Fruit fly (Drosophila melanogaster) whole organism, embryonic: Measurements from ENCODE around the gene CG14452.
A peak's percentile ranks its signal among the peaks of the same experiment; 100 is the strongest.

ENCODE experiments used
- Ada2b ChIP-seq: fragments of 200-800 bp; sonication (Bioruptor generic); IDR thresholded peaks from 2 replicates; pipeline ENCODE4 v1.3.6; 2022; ENCODE audit warnings: missing biosample characterization, missing genetic modification characterization
- Adf1 ChIP-seq: fragments of 200-800 bp; sonication (Bioruptor generic); IDR thresholded peaks from 2 replicates; pipeline ENCODE4 v1.3.6; 2022; ENCODE audit warnings: missing biosample characterization, missing genetic modification characterization
- Bgb ChIP-seq: fragments of 200-800 bp; sonication (Bioruptor generic); IDR thresholded peaks from 2 replicates; pipeline ENCODE4 v1.3.6; 2022; ENCODE audit warnings: missing biosample characterization, missing genetic modification characterization; ENCODE audit not compliant: partially characterized antibody
- Blimp-1 ChIP-seq: fragments of 200-800 bp; sonication (Bioruptor generic); optimal IDR thresholded peaks from 3 replicates; lab custom pipeline; 2018; ENCODE audit warnings: missing biosample characterization, missing genetic modification characterization, mild to moderate bottlenecking, moderate library complexity, missing genetic modification reagents
- Bteb2 ChIP-seq: fragments of 200-800 bp; sonication (Bioruptor generic); optimal IDR thresholded peaks from 2 replicates; lab custom pipeline; 2016; ENCODE audit warnings: missing biosample characterization, missing genetic modification characterization
- C15 ChIP-seq: fragments of 200-800 bp; sonication (Bioruptor generic); IDR thresholded peaks from 3 replicates; pipeline ENCODE4 v1.3.6; 2022; ENCODE audit warnings: missing biosample characterization, missing genetic modification characterization
- CG10209 ChIP-seq: fragments of 200-800 bp; sonication (Bioruptor generic); optimal IDR thresholded peaks from 3 replicates; lab custom pipeline; 2017; ENCODE audit warnings: missing biosample characterization, mild to moderate bottlenecking, missing genetic modification characterization, missing genetic modification reagents
- CG10431 ChIP-seq: fragments of 200-800 bp; sonication (Bioruptor generic); optimal IDR thresholded peaks from 3 replicates; lab custom pipeline; 2018; ENCODE audit warnings: missing biosample characterization, mild to moderate bottlenecking, missing genetic modification characterization
- CG10654 ChIP-seq: fragments of 200-800 bp; sonication (Bioruptor generic); optimal IDR thresholded peaks from 2 replicates; lab custom pipeline; 2016; ENCODE audit warnings: missing biosample characterization, missing genetic modification characterization
- CG11398 ChIP-seq: fragments of 200-800 bp; sonication (Bioruptor generic); optimal IDR thresholded peaks from 2 replicates; lab custom pipeline; 2016; ENCODE audit warnings: missing biosample characterization, missing genetic modification characterization
- CG11456 ChIP-seq: fragments of 200-800 bp; sonication (Bioruptor generic); IDR thresholded peaks from 3 replicates; pipeline ENCODE4 v1.3.6; 2022; ENCODE audit warnings: missing biosample characterization, missing genetic modification characterization
- CG15011 ChIP-seq: fragments of 200-800 bp; sonication (Bioruptor generic); optimal IDR thresholded peaks from 3 replicates; lab custom pipeline; 2018; ENCODE audit warnings: missing biosample characterization, mild to moderate bottlenecking, missing genetic modification characterization
- CG15073 ChIP-seq: fragments of 200-800 bp; sonication (Bioruptor generic); optimal IDR thresholded peaks from 2 replicates; lab custom pipeline; 2016; ENCODE audit warnings: missing biosample characterization, missing genetic modification characterization
- CG15514 ChIP-seq: fragments of 200-800 bp; sonication (Bioruptor generic); optimal IDR thresholded peaks from 3 replicates; lab custom pipeline; 2017; ENCODE audit warnings: missing biosample characterization, missing genetic modification characterization, mild to moderate bottlenecking, moderate library complexity, missing genetic modification reagents
- CG1603 ChIP-seq: fragments of 200-800 bp; sonication (Bioruptor generic); optimal IDR thresholded peaks from 2 replicates; lab custom pipeline; 2019; ENCODE audit warnings: missing biosample characterization, mild to moderate bottlenecking, missing genetic modification characterization, moderate library complexity
- CG18011 ChIP-seq: fragments of 200-800 bp; sonication (Bioruptor generic); optimal IDR thresholded peaks from 2 replicates; lab custom pipeline; 2017; ENCODE audit warnings: missing biosample characterization, missing genetic modification characterization, mild to moderate bottlenecking, moderate library complexity, missing genotype
- CG2678 ChIP-seq: fragments of 200-800 bp; sonication (Bioruptor generic); optimal IDR thresholded peaks from 3 replicates; lab custom pipeline; 2019; ENCODE audit warnings: missing biosample characterization, mild to moderate bottlenecking, missing genetic modification characterization, moderate library complexity
- CG34376 ChIP-seq: fragments of 200-800 bp; sonication (Bioruptor generic); optimal IDR thresholded peaks from 2 replicates; lab custom pipeline; 2018; ENCODE audit warnings: missing biosample characterization, mild to moderate bottlenecking, missing genetic modification characterization
- CG3995 ChIP-seq: fragments of 200-800 bp; sonication (Bioruptor generic); optimal IDR thresholded peaks from 3 replicates; lab custom pipeline; 2016; ENCODE audit warnings: missing biosample characterization, missing genetic modification characterization
- CG43689 ChIP-seq: fragments of 200-800 bp; sonication (Bioruptor generic); IDR thresholded peaks from 2 replicates; pipeline ENCODE4 v1.3.6; 2022; ENCODE audit warnings: missing biosample characterization, missing genetic modification characterization
- CG6813 ChIP-seq: fragments of 200-800 bp; sonication (Bioruptor generic); optimal IDR thresholded peaks from 2 replicates; lab custom pipeline; 2017; ENCODE audit warnings: missing biosample characterization, missing genetic modification characterization, mild to moderate bottlenecking, moderate library complexity, missing genetic modification reagents
- CG9932 ChIP-seq: fragments of 200-800 bp; sonication (Bioruptor generic); IDR thresholded peaks from 2 replicates; pipeline ENCODE4 v1.3.6; 2022; ENCODE audit warnings: missing biosample characterization, missing genetic modification characterization
- Chrac-16 ChIP-seq: fragments of 200-800 bp; sonication (Bioruptor generic); optimal IDR thresholded peaks from 3 replicates; lab custom pipeline; 2016; ENCODE audit warnings: missing biosample characterization, missing genetic modification characterization
- Dp ChIP-seq: fragments of 200-800 bp; sonication (Bioruptor generic); optimal IDR thresholded peaks from 2 replicates; lab custom pipeline; 2018; ENCODE audit warnings: missing biosample characterization, mild to moderate bottlenecking, missing genetic modification characterization, moderate library complexity
- HLH3B ChIP-seq: fragments of 200-800 bp; sonication (Bioruptor generic); IDR thresholded peaks from 2 replicates; pipeline ENCODE4 v1.3.6; 2022; ENCODE audit warnings: missing biosample characterization, missing genetic modification characterization
- HLH54F ChIP-seq: fragments of 200-800 bp; sonication (Bioruptor generic); optimal IDR thresholded peaks from 3 replicates; lab custom pipeline; 2016; ENCODE audit warnings: missing biosample characterization, missing genetic modification characterization
- Hey ChIP-seq: fragments of 200-800 bp; sonication (Bioruptor generic); optimal IDR thresholded peaks from 3 replicates; lab custom pipeline; 2018; ENCODE audit warnings: missing biosample characterization, mild to moderate bottlenecking, missing genetic modification characterization
- HmgZ ChIP-seq: fragments of 200-800 bp; sonication (Bioruptor generic); optimal IDR thresholded peaks from 2 replicates; lab custom pipeline; 2018; ENCODE audit warnings: missing biosample characterization, mild to moderate bottlenecking, missing genetic modification characterization
- Hr39 ChIP-seq: fragments of >200 bp; optimal IDR thresholded peaks from 2 replicates; lab custom pipeline; 2017
- Lpt ChIP-seq: fragments of >200 bp; optimal IDR thresholded peaks from 2 replicates; lab custom pipeline; 2018; ENCODE audit warnings: missing biosample characterization, missing genetic modification characterization
- Sox100B ChIP-seq: fragments of 200-800 bp; sonication (Bioruptor generic); optimal IDR thresholded peaks from 3 replicates; lab custom pipeline; 2018; ENCODE audit warnings: missing biosample characterization, mild to moderate bottlenecking, missing genetic modification characterization
- Sox102F ChIP-seq: fragments of 200-800 bp; sonication (Bioruptor generic); optimal IDR thresholded peaks from 2 replicates; lab custom pipeline; 2018; ENCODE audit warnings: missing biosample characterization, mild to moderate bottlenecking, missing genetic modification characterization, moderate library complexity
- Ssrp ChIP-seq: fragments of 200-800 bp; sonication (Bioruptor generic); optimal IDR thresholded peaks from 2 replicates; lab custom pipeline; 2018; ENCODE audit warnings: missing biosample characterization, mild to moderate bottlenecking, missing genetic modification characterization, moderate library complexity
- ac ChIP-seq: fragments of 200-800 bp; sonication (Bioruptor generic); optimal IDR thresholded peaks from 3 replicates; lab custom pipeline; 2017; ENCODE audit warnings: missing biosample characterization, mild to moderate bottlenecking, missing genetic modification characterization
- crp ChIP-seq, 2 experiments: fragments of 200-800 bp; sonication (Bioruptor generic); optimal IDR thresholded peaks; 2 replicates in 1 of 2; 3 replicates in 1 of 2; lab custom pipeline; 2017; ENCODE audit warnings: missing biosample characterization in 2 of 2, missing genetic modification characterization in 2 of 2, mild to moderate bottlenecking in 1 of 2, moderate library complexity in 1 of 2
- danr ChIP-seq: fragments of 200-800 bp; sonication (Bioruptor generic); IDR thresholded peaks from 2 replicates; pipeline ENCODE4 v1.3.6; 2022; ENCODE audit warnings: missing biosample characterization, missing genetic modification characterization
- eyg ChIP-seq: fragments of 200-800 bp; sonication (Bioruptor generic); optimal IDR thresholded peaks from 3 replicates; lab custom pipeline; 2016; ENCODE audit warnings: missing biosample characterization, missing genetic modification characterization
- gce ChIP-seq: fragments of 200-800 bp; sonication (Bioruptor generic); IDR thresholded peaks from 3 replicates; pipeline ENCODE4 v1.3.6; 2022; ENCODE audit warnings: missing biosample characterization, missing genetic modification characterization
- insv ChIP-seq, 2 experiments: fragments of 200-800 bp; sonication (Bioruptor generic); optimal IDR thresholded peaks; 3 replicates each; lab custom pipeline; 2016 to 2018; ENCODE audit warnings: missing biosample characterization in 2 of 2, missing genetic modification characterization in 2 of 2
- jumu ChIP-seq: fragments of 200-800 bp; sonication (Bioruptor generic); optimal IDR thresholded peaks from 3 replicates; lab custom pipeline; 2016; ENCODE audit warnings: missing biosample characterization, missing genetic modification characterization
- lilli ChIP-seq: fragments of 200-800 bp; sonication (Bioruptor generic); optimal IDR thresholded peaks from 3 replicates; lab custom pipeline; 2016; ENCODE audit warnings: missing biosample characterization, missing genetic modification characterization
- pnt ChIP-seq: fragments of 200-800 bp; sonication (Bioruptor generic); optimal IDR thresholded peaks from 3 replicates; lab custom pipeline; 2016; ENCODE audit warnings: missing biosample characterization, missing genetic modification characterization
- pros ChIP-seq: fragments of 200-800 bp; sonication (Bioruptor generic); optimal IDR thresholded peaks from 3 replicates; lab custom pipeline; 2019; ENCODE audit warnings: missing biosample characterization, mild to moderate bottlenecking, missing genetic modification characterization, moderate library complexity
- ranshi ChIP-seq: fragments of 200-800 bp; sonication (Bioruptor generic); IDR thresholded peaks from 2 replicates; pipeline ENCODE4 v1.3.6; 2022; ENCODE audit warnings: missing biosample characterization, missing genetic modification characterization
- salm ChIP-seq: fragments of 200-800 bp; sonication (Bioruptor generic); optimal IDR thresholded peaks from 2 replicates; lab custom pipeline; 2018; ENCODE audit warnings: missing biosample characterization, mild to moderate bottlenecking, missing genetic modification characterization
- tap ChIP-seq: fragments of 200-800 bp; optimal IDR thresholded peaks from 3 replicates; lab custom pipeline; 2019; ENCODE audit warnings: missing biosample characterization, mild to moderate bottlenecking, missing genetic modification characterization, moderate library complexity
- tx ChIP-seq: fragments of 200-800 bp; sonication (Bioruptor generic); optimal IDR thresholded peaks from 2 replicates; lab custom pipeline; 2016; ENCODE audit warnings: missing biosample characterization, missing genetic modification characterization
- unc-4 ChIP-seq: fragments of 200-800 bp; sonication (Bioruptor generic); IDR thresholded peaks from 2 replicates; pipeline ENCODE4 v1.3.6; 2022; ENCODE audit warnings: missing biosample characterization, missing genetic modification characterization; ENCODE audit not compliant: partially characterized antibody
- wor ChIP-seq: fragments of 200-800 bp; sonication (Bioruptor generic); IDR thresholded peaks from 2 replicates; pipeline ENCODE4 v1.3.6; 2022; ENCODE audit warnings: missing biosample characterization, missing genetic modification characterization
- yki ChIP-seq: fragments of >200 bp; optimal IDR thresholded peaks from 3 replicates; lab custom pipeline; 2018

CG14452 gene

dm6 chr3L:22717137-22717767 is 21.5 kb downstream of the CG14452 start, which contains the start of the genes ArfGAP3 and CG32452 (continued):
- TF ChIP-seq Bteb2 (GFP tag; lab: Kevin White, UChicago) (peak; percentile 52), Blimp-1 (GFP tag; lab: Kevin White, UChicago) (peak; percentile 68), CG3995 (GFP tag; lab: Kevin White, UChicago) (peak; percentile 39), ac (GFP tag; lab: Kevin White, UChicago) (no peak), Lpt (GFP tag; lab: Kevin White, UChicago) (no peak), CG1603 (peak; percentile 51), CG15011 (GFP tag; lab: Kevin White, UChicago) (peak; percentile 21), HLH3B (peak; percentile 76), CG10654 (GFP tag; lab: Kevin White, UChicago) (peak; percentile 65), wor (GFP tag; lab: Robert Waterston, UW) (peak; percentile 52), CG43689 (0 out of 2 replicates have a peak, but pooled peaks have one; percentile 27), pros (no peak), Hey (no peak), yki (lab: Kevin White, UChicago) (no peak), CG10431 (GFP tag; lab: Kevin White, UChicago) (no peak), Dp (GFP tag; lab: Kevin White, UChicago) (peak; percentile 51), CG18011 (GFP tag; lab: Kevin White, UChicago) (peak; percentile 95), gce (peak; percentile 40; the same call in 1 of the 3 replicates), Bgb (GFP tag; lab: Robert Waterston, UW) (peak; percentile 30; the same call in 1 of the 2 replicates), CG15514 (GFP tag; lab: Kevin White, UChicago) (peak; percentile 97), CG10209 (peak; percentile 70), tx (GFP tag; lab: Kevin White, UChicago) (peak; percentile 53), HLH54F (GFP tag; lab: Kevin White, UChicago) (peak; percentile 68), jumu (peak; percentile 39), Sox102F (GFP tag; lab: Kevin White, UChicago) (peak; percentile 75), CG15073 (no peak), CG11398 (peak; percentile 27), salm (tag; lab: Kevin White, UChicago) (no peak), tap (tag; lab: Kevin White, UChicago) (peak; percentile 60), CG6813 (GFP tag; lab: Kevin White, UChicago) (peak; percentile 35), insv (GFP tag; optimal IDR thresholded peaks at IDR 0.05; lab: Kevin White, UChicago) (peak in 1 of 2 experiments; percentile 23), ranshi (peak; percentile 59; the same call in 1 of the 2 replicates), Hr39 (no peak), CG9932 (GFP tag; lab: Robert Waterston, UW) (peak; percentile 90), eyg (GFP tag; lab: Kevin White, UChicago) (no peak), crp (GFP tag; optimal IDR thresholded peaks at IDR 0.05; lab: Kevin White, UChicago) (peak in 1 of 2 experiments; percentile 44), lilli (GFP tag; lab: Kevin White, UChicago) (peak; percentile 86), Ssrp (tag; lab: Kevin White, UChicago) (peak; percentile 63), Adf1 (peak; percentile 31; the same call in 1 of the 2 replicates), CG11456 (GFP tag; lab: Robert Waterston, UW) (peak; percentile 75), CG34376 (GFP tag; lab: Kevin White, UChicago) (peak; percentile 55), C15 (GFP tag; lab: Robert Waterston, UW) (0 out of 3 replicates have a peak, but pooled peaks have one; percentile 8), Ada2b (GFP tag; lab: Robert Waterston, UW) (peak; percentile 77), unc-4 (GFP tag; lab: Robert Waterston, UW) (peak; percentile 58; the same call in 1 of the 2 replicates), danr (GFP tag; lab: Robert Waterston, UW) (0 out of 2 replicates have a peak, but pooled peaks have one; percentile 27), HmgZ (tag; lab: Kevin White, UChicago) (peak; percentile 58), CG2678 (tag; lab: Kevin White, UChicago) (peak; percentile 79), Sox100B (GFP tag; lab: Kevin White, UChicago) (no peak), pnt (GFP tag; lab: Kevin White, UChicago) (peak; percentile 2), Chrac-16 (GFP tag; lab: Kevin White, UChicago) (peak; percentile 80)
